Worm (Caenorhabditis elegans) whole organism, young adult: ENCODE measurements around the gene R08C7.4.
A peak's percentile ranks its signal among the peaks of the same experiment; 100 is the strongest.

Source experiments
- B0261.1 ChIP-seq: sonication (generic microtip); optimal IDR thresholded peaks from 2 replicates; lab custom pipeline; 2016; ENCODE audit warnings: mild to moderate bottlenecking, missing genetic modification characterization, moderate library complexity, missing compliant biosample characterization
- B0336.3 ChIP-seq: fragments of 200-800 bp; sonication (Bioruptor generic); IDR thresholded peaks from 2 replicates; pipeline ENCODE4 v1.3.6; 2022; ENCODE audit warnings: missing genetic modification characterization, missing compliant biosample characterization
- C06A6.2 ChIP-seq: fragments of 200-800 bp; sonication (Bioruptor generic); conservative IDR thresholded peaks from 2 replicates; pipeline ENCODE4 v1.3.6; 2022; ENCODE audit warnings: missing genetic modification characterization, missing compliant biosample characterization
- D2030.7 ChIP-seq: fragments of 200-800 bp; sonication (Bioruptor generic); IDR thresholded peaks from 2 replicates; pipeline ENCODE4 v1.3.6; 2022; ENCODE audit warnings: missing genetic modification reagents, missing genetic modification characterization, missing compliant biosample characterization
- F23B12.7 ChIP-seq: sonication (generic microtip); optimal IDR thresholded peaks from 2 replicates; lab custom pipeline; 2017; ENCODE audit warnings: missing genetic modification characterization, mild to moderate bottlenecking, missing compliant biosample characterization, antibody characterized with exemption, moderate library complexity; ENCODE audit not compliant: insufficient read depth
- F39B2.1 ChIP-seq: fragments of 200-800 bp; sonication (Bioruptor generic); IDR thresholded peaks from 2 replicates; pipeline ENCODE4 v1.3.6; 2022; ENCODE audit warnings: missing genetic modification reagents, missing genetic modification characterization, missing compliant biosample characterization
- F49E8.2 ChIP-seq: sonication (generic microtip); optimal IDR thresholded peaks from 3 replicates; lab custom pipeline; 2017; ENCODE audit warnings: missing genetic modification characterization, mild to moderate bottlenecking, missing compliant biosample characterization, antibody characterized with exemption, moderate library complexity; ENCODE audit not compliant: insufficient read depth
- F52B5.7 ChIP-seq: sonication (generic microtip); optimal IDR thresholded peaks from 2 replicates; lab custom pipeline; 2016; ENCODE audit warnings: mild to moderate bottlenecking, missing genetic modification characterization, missing compliant biosample characterization
- F57C9.4 ChIP-seq: sonication (generic microtip); optimal IDR thresholded peaks from 2 replicates; lab custom pipeline; 2017; ENCODE audit warnings: mild to moderate bottlenecking, missing genetic modification characterization, missing compliant biosample characterization
- K11D2.4 ChIP-seq: fragments of 200-800 bp; sonication (Bioruptor generic); IDR thresholded peaks from 2 replicates; pipeline ENCODE4 v1.3.6; 2022; ENCODE audit warnings: missing genetic modification reagents, missing genetic modification characterization, missing compliant biosample characterization
- Y67H2A.10 ChIP-seq: fragments of 200-800 bp; sonication (Bioruptor generic); conservative IDR thresholded peaks from 2 replicates; pipeline ENCODE4 v1.3.6; 2022; ENCODE audit warnings: missing genetic modification reagents, missing genetic modification characterization, missing compliant biosample characterization
- Y79H2A.3 ChIP-seq: fragments of 200-800 bp; sonication (Bioruptor generic); conservative IDR thresholded peaks from 2 replicates; pipeline ENCODE4 v1.3.6; 2022; ENCODE audit warnings: missing genetic modification reagents, missing genetic modification characterization, missing compliant biosample characterization
- akir-1 ChIP-seq: fragments of 200-800 bp; sonication (Bioruptor generic); optimal IDR thresholded peaks from 2 replicates; lab custom pipeline; 2018; ENCODE audit warnings: mild to moderate bottlenecking, missing genetic modification characterization, moderate library complexity, missing compliant biosample characterization
- aptf-2 ChIP-seq: fragments of 200-800 bp; sonication (Bioruptor generic); conservative IDR thresholded peaks from 2 replicates; pipeline ENCODE4 v1.3.6; 2022; ENCODE audit warnings: missing genetic modification reagents, missing genetic modification characterization, missing compliant biosample characterization
- aptf-3 ChIP-seq: fragments of 200-800 bp; sonication (Bioruptor generic); IDR thresholded peaks from 2 replicates; pipeline ENCODE4 v1.3.6; 2022; ENCODE audit warnings: missing genetic modification characterization, missing compliant biosample characterization
- atf-7 ChIP-seq: sonication (generic microtip); optimal IDR thresholded peaks from 2 replicates; lab custom pipeline; 2017; ENCODE audit warnings: mild to moderate bottlenecking, missing genetic modification characterization, missing compliant biosample characterization
- athp-1 ChIP-seq: sonication (generic microtip); optimal IDR thresholded peaks from 2 replicates; lab custom pipeline; 2017; ENCODE audit warnings: mild to moderate bottlenecking, missing genetic modification characterization, missing compliant biosample characterization
- attf-5 ChIP-seq: fragments of 200-800 bp; sonication (Bioruptor generic); optimal IDR thresholded peaks from 2 replicates; lab custom pipeline; 2018; ENCODE audit warnings: mild to moderate bottlenecking, missing genetic modification characterization, missing compliant biosample characterization
- ceh-100 ChIP-seq: fragments of 200-800 bp; sonication (Bioruptor generic); IDR thresholded peaks from 2 replicates; pipeline ENCODE4 v1.3.6; 2022; ENCODE audit warnings: missing genetic modification reagents, missing genetic modification characterization, missing compliant biosample characterization
- ceh-27 ChIP-seq: fragments of 200-800 bp; sonication (Bioruptor generic); optimal IDR thresholded peaks from 2 replicates; lab custom pipeline; 2018; ENCODE audit warnings: mild to moderate bottlenecking, missing genetic modification characterization, moderate library complexity, missing compliant biosample characterization
- ceh-40 ChIP-seq: fragments of 200-800 bp; sonication (Bioruptor generic); IDR thresholded peaks from 2 replicates; pipeline ENCODE4 v1.3.6; 2022; ENCODE audit warnings: missing genetic modification characterization, missing compliant biosample characterization
- ceh-79 ChIP-seq: sonication (generic microtip); optimal IDR thresholded peaks from 2 replicates; lab custom pipeline; 2017; ENCODE audit warnings: mild to moderate bottlenecking, missing genetic modification characterization, missing compliant biosample characterization
- chd-7 ChIP-seq: sonication (generic microtip); optimal IDR thresholded peaks from 2 replicates; lab custom pipeline; 2016; ENCODE audit warnings: mild to moderate bottlenecking, missing genetic modification characterization, moderate library complexity, missing compliant biosample characterization
- dox-1 ChIP-seq: fragments of 200-800 bp; sonication (Bioruptor generic); IDR thresholded peaks from 2 replicates; pipeline ENCODE4 v1.3.6; 2022; ENCODE audit warnings: missing genetic modification reagents, missing genetic modification characterization, missing compliant biosample characterization
- dpff-1 ChIP-seq: sonication (generic microtip); optimal IDR thresholded peaks from 2 replicates; lab custom pipeline; 2017; ENCODE audit warnings: mild to moderate bottlenecking, missing genetic modification characterization, missing compliant biosample characterization
- dpl-1 ChIP-seq: fragments of 150-350 bp; optimal IDR thresholded peaks from 2 replicates; lab custom pipeline; 2014; ENCODE audit warnings: missing biosample characterization, missing genetic modification reagents, missing genetic modification characterization
- efl-1 ChIP-seq: fragments of 150-350 bp; optimal IDR thresholded peaks from 2 replicates; lab custom pipeline; 2014; ENCODE audit warnings: missing biosample characterization, missing genetic modification reagents, missing genetic modification characterization
- egl-44 ChIP-seq: fragments of 200-800 bp; sonication (Bioruptor generic); IDR thresholded peaks from 2 replicates; pipeline ENCODE4 v1.3.6; 2022; ENCODE audit warnings: missing genetic modification reagents, missing genetic modification characterization, missing compliant biosample characterization
- ekl-4 ChIP-seq: fragments of 200-800 bp; sonication (Bioruptor generic); IDR thresholded peaks from 2 replicates; pipeline ENCODE4 v1.3.6; 2022; ENCODE audit warnings: missing genetic modification reagents, missing genetic modification characterization, missing compliant biosample characterization
- gei-17 ChIP-seq: fragments of 200-800 bp; sonication (Bioruptor generic); optimal IDR thresholded peaks from 2 replicates; lab custom pipeline; 2018; ENCODE audit warnings: mild to moderate bottlenecking, missing genetic modification characterization, missing compliant biosample characterization
- hlh-26 ChIP-seq: fragments of 200-800 bp; sonication (Bioruptor generic); conservative IDR thresholded peaks from 2 replicates; pipeline ENCODE4 v1.3.6; 2022; ENCODE audit warnings: missing genetic modification reagents, missing genetic modification characterization, missing compliant biosample characterization
- hmg-1.2 ChIP-seq: fragments of 200-800 bp; sonication (Bioruptor generic); IDR thresholded peaks from 2 replicates; pipeline ENCODE4 v1.3.6; 2022; ENCODE audit warnings: missing genetic modification reagents, missing genetic modification characterization, missing compliant biosample characterization
- hsf-1 ChIP-seq: fragments of 200-800 bp; sonication (Bioruptor generic); IDR thresholded peaks from 2 replicates; pipeline ENCODE4 v1.3.6; 2022; ENCODE audit warnings: missing genetic modification reagents, missing genetic modification characterization, missing compliant biosample characterization
- lin-40 ChIP-seq: sonication (generic microtip); optimal IDR thresholded peaks from 2 replicates; lab custom pipeline; 2016; ENCODE audit warnings: missing genetic modification characterization, mild to moderate bottlenecking, missing compliant biosample characterization, missing genotype, missing genetic modification reagents
- lir-1 ChIP-seq: fragments of 200-800 bp; sonication (Bioruptor generic); conservative IDR thresholded peaks from 2 replicates; pipeline ENCODE4 v1.3.6; 2022; ENCODE audit warnings: missing genetic modification reagents, missing genetic modification characterization, missing compliant biosample characterization
- lsl-1 ChIP-seq: fragments of 200-800 bp; sonication (Bioruptor generic); optimal IDR thresholded peaks from 2 replicates; lab custom pipeline; 2018; ENCODE audit warnings: mild to moderate bottlenecking, missing genetic modification characterization, moderate library complexity, missing compliant biosample characterization
- madf-10 ChIP-seq: sonication (generic microtip); optimal IDR thresholded peaks from 2 replicates; lab custom pipeline; 2016; ENCODE audit warnings: mild to moderate bottlenecking, missing genetic modification characterization, missing compliant biosample characterization
- madf-3 ChIP-seq: fragments of 200-800 bp; sonication (Bioruptor generic); IDR thresholded peaks from 2 replicates; pipeline ENCODE4 v1.3.6; 2022; ENCODE audit warnings: missing genetic modification reagents, missing genetic modification characterization, missing compliant biosample characterization
- nfya-2 ChIP-seq: fragments of 200-800 bp; sonication (Bioruptor generic); IDR thresholded peaks from 2 replicates; pipeline ENCODE4 v1.3.6; 2022; ENCODE audit warnings: missing genetic modification reagents, missing genetic modification characterization, missing compliant biosample characterization
- nfyb-1 ChIP-seq: fragments of 200-800 bp; sonication (Bioruptor generic); IDR thresholded peaks from 2 replicates; pipeline ENCODE4 v1.3.6; 2022; ENCODE audit warnings: missing genetic modification reagents, missing genetic modification characterization, missing compliant biosample characterization
- nhr-179 ChIP-seq: sonication (generic microtip); optimal IDR thresholded peaks from 2 replicates; lab custom pipeline; 2016; ENCODE audit warnings: mild to moderate bottlenecking, missing genetic modification characterization, missing compliant biosample characterization
- nhr-80 ChIP-seq: sonication (generic microtip); optimal IDR thresholded peaks from 2 replicates; lab custom pipeline; 2016; ENCODE audit warnings: missing genetic modification characterization, missing compliant biosample characterization
- nhr-90 ChIP-seq: sonication (generic microtip); optimal IDR thresholded peaks from 2 replicates; lab custom pipeline; 2016; ENCODE audit warnings: missing genotype, mild to moderate bottlenecking, missing genetic modification characterization, missing compliant biosample characterization
- sdz-38 ChIP-seq: sonication (generic microtip); optimal IDR thresholded peaks from 2 replicates; lab custom pipeline; 2016; ENCODE audit warnings: missing genotype, missing genetic modification characterization, missing compliant biosample characterization
- tlf-1 ChIP-seq: fragments of 200-800 bp; sonication (Bioruptor generic); optimal IDR thresholded peaks from 2 replicates; lab custom pipeline; 2018; ENCODE audit warnings: mild to moderate bottlenecking, missing genetic modification characterization, missing compliant biosample characterization
- ztf-18 ChIP-seq: sonication (generic microtip); optimal IDR thresholded peaks from 2 replicates; lab custom pipeline; 2016; ENCODE audit warnings: missing genotype, mild to moderate bottlenecking, missing genetic modification characterization, missing compliant biosample characterization
- ztf-28 ChIP-seq: fragments of 200-800 bp; sonication (Bioruptor generic); IDR thresholded peaks from 2 replicates; pipeline ENCODE4 v1.3.6; 2022; ENCODE audit warnings: missing genetic modification reagents, missing genetic modification characterization, missing compliant biosample characterization

R08C7.4 gene

ce11 chrIV:4469770-4470709 is 35.2 kb downstream of the R08C7.4 start (continued):
- peak; percentile 43 for TF ChIP-seq ceh-79 (tag; lab: Kevin White, UChicago)
- TF ChIP-seq aptf-2 (GFP tag; lab: Robert Waterston, UW) = no peak
- TF ChIP-seq dox-1 (GFP tag; lab: Robert Waterston, UW) = peak; percentile 55
- peak; percentile 15 for TF ChIP-seq lin-40 (tag; lab: Kevin White, UChicago)
- TF ChIP-seq ceh-27 (GFP tag; lab: Kevin White, UChicago) = peak; percentile 79
- TF ChIP-seq athp-1 (tag; lab: Kevin White, UChicago) = peak; percentile 35
- no peak for TF ChIP-seq nfya-2 (GFP tag; lab: Robert Waterston, UW)
- peak; percentile 42; the same call in 1 of the 2 replicates for TF ChIP-seq C06A6.2
- peak; percentile 9 for TF ChIP-seq tlf-1
- 0 out of 2 replicates have a peak, but pooled peaks have one; percentile 13 for TF ChIP-seq ceh-100 (GFP tag; lab: Robert Waterston, UW)
- peak; percentile 79 for TF ChIP-seq F52B5.7
- peak; percentile 85 for TF ChIP-seq egl-44 (GFP tag; lab: Robert Waterston, UW)
- peak; percentile 42 for TF ChIP-seq nhr-80 (tag; lab: Kevin White, UChicago)
- TF ChIP-seq gei-17 (GFP tag; lab: Kevin White, UChicago) = peak; percentile 25
- no peak for TF ChIP-seq F39B2.1 (GFP tag; lab: Robert Waterston, UW)
- peak; percentile 24 for TF ChIP-seq attf-5 (GFP tag; lab: Kevin White, UChicago)
- 0 out of 2 replicates have a peak, but pooled peaks have one; percentile 39 for TF ChIP-seq hlh-26 (GFP tag; lab: Robert Waterston, UW)
- TF ChIP-seq nhr-90 (tag; lab: Kevin White, UChicago) = peak; percentile 46
- TF ChIP-seq lsl-1 = peak; percentile 22
- TF ChIP-seq atf-7 (tag; lab: Kevin White, UChicago) = peak; percentile 18
- 0 out of 2 replicates have a peak, but pooled peaks have one; percentile 8 for TF ChIP-seq Y79H2A.3
- peak; percentile 64 for TF ChIP-seq hmg-1.2 (GFP tag; lab: Robert Waterston, UW)
- no peak for TF ChIP-seq B0261.1
- peak; percentile 8; the same call in 1 of the 2 replicates for TF ChIP-seq ekl-4
- TF ChIP-seq akir-1 (GFP tag; lab: Kevin White, UChicago) = peak; percentile 7
- peak; percentile 75 for TF ChIP-seq K11D2.4
- no peak for TF ChIP-seq aptf-3
- peak; percentile 42; the same call in 1 of the 2 replicates for TF ChIP-seq lir-1 (GFP tag; lab: Robert Waterston, UW)
- TF ChIP-seq F49E8.2 (tag; lab: Kevin White, UChicago) = no peak
- TF ChIP-seq madf-3 (GFP tag; lab: Robert Waterston, UW) = no peak
- TF ChIP-seq ztf-28 (GFP tag; lab: Robert Waterston, UW) = 0 out of 2 replicates have a peak, but pooled peaks have one; percentile 24
- TF ChIP-seq ztf-18 (tag; lab: Kevin White, UChicago) = peak; percentile 43
- no peak for TF ChIP-seq hsf-1 (GFP tag; lab: Robert Waterston, UW)
- peak; percentile 29 for TF ChIP-seq chd-7 (tag; lab: Kevin White, UChicago)
- TF ChIP-seq nfyb-1 (GFP tag; lab: Robert Waterston, UW) = peak; percentile 76; the same call in 1 of the 2 replicates
- peak; percentile 74 for TF ChIP-seq B0336.3
- TF ChIP-seq sdz-38 (tag; lab: Kevin White, UChicago) = no peak
- 0 out of 2 replicates have a peak, but pooled peaks have one; percentile 43 for TF ChIP-seq ceh-40 (GFP tag; lab: Robert Waterston, UW)
- TF ChIP-seq dpl-1 (GFP tag; lab: Kevin White, UChicago) = no peak
- TF ChIP-seq efl-1 (GFP tag; lab: Kevin White, UChicago) = no peak
- no peak for TF ChIP-seq dpff-1 (tag; lab: Kevin White, UChicago)
- no peak for TF ChIP-seq nhr-179 (tag; lab: Kevin White, UChicago)
- no peak for TF ChIP-seq F57C9.4 (tag; lab: Kevin White, UChicago)
- TF ChIP-seq F23B12.7 (tag; lab: Kevin White, UChicago) = no peak
- TF ChIP-seq D2030.7 (GFP tag; lab: Robert Waterston, UW) = no peak
- TF ChIP-seq Y67H2A.10 (GFP tag; lab: Robert Waterston, UW) = 0 out of 2 replicates have a peak, but pooled peaks have one; percentile 37
- TF ChIP-seq madf-10 (tag; lab: Kevin White, UChicago) = no peak
